Fruit fly (Drosophila melanogaster) whole organism: Measurements from ENCODE around the gene Ire1.
A peak's percentile ranks its signal among the peaks of the same experiment; 100 is the strongest.

Experiments used
- Dll ChIP-seq: fragments of >200 bp; optimal IDR thresholded peaks from 2 replicates; lab custom pipeline; 2017
- EcR ChIP-seq, 2 experiments: fragments of >200 bp; optimal IDR thresholded peaks; 2 replicates each; lab custom pipeline; 2017; ENCODE audit warnings: missing biosample characterization in 2 of 2, missing genetic modification characterization in 2 of 2, missing genetic modification reagents in 2 of 2
- pan ChIP-seq: fragments of >200 bp; optimal IDR thresholded peaks from 2 replicates; lab custom pipeline; 2017
- psq ChIP-seq: fragments of >200 bp; optimal IDR thresholded peaks from 2 replicates; lab custom pipeline; 2017
- usp ChIP-seq: fragments of >200 bp; optimal IDR thresholded peaks from 2 replicates; lab custom pipeline; 2017; ENCODE audit warnings: missing biosample characterization, missing genetic modification characterization, mixed read lengths

- TF ChIP-seq Dll (lab: Kevin White, UChicago) (peak; percentile 82), EcR (GFP tag; optimal IDR thresholded peaks at IDR 0.05; lab: Kevin White, UChicago) (no peak), pan (lab: Kevin White, UChicago) (no peak), usp (GFP tag; lab: Kevin White, UChicago) (no peak), psq (lab: Kevin White, UChicago) (no peak)
Measured at dm6 chr3R:19889603-19890187, 28.6 kb upstream of the Ire1 start.
